Worm (Caenorhabditis elegans): ENCODE measurements around the gene ttr-36.

ce11 chrX:6462995-6463462 lies 47.7 kb upstream of the ttr-36 start, which contains the start of gene C15B12.2:
- TF ChIP-seq nfya-1 (tag; optimal IDR thresholded peaks at IDR 0.05) = no peak
- TF ChIP-seq ama-1 (optimal IDR thresholded peaks at IDR 0.05) = no peak
- no peak for TF ChIP-seq fkh-6 (tag; optimal IDR thresholded peaks at IDR 0.05)
- no peak for TF ChIP-seq ceh-34 (tag; optimal IDR thresholded peaks at IDR 0.05)
- TF ChIP-seq hlh-30 (tag; optimal IDR thresholded peaks at IDR 0.05; ENCODE audit: insufficient read depth) = no peak
- TF ChIP-seq sox-4 (tag; optimal IDR thresholded peaks at IDR 0.05) = no peak
- no peak for TF ChIP-seq ceh-22 (tag; optimal IDR thresholded peaks at IDR 0.05)
- TF ChIP-seq nhr-11 (tag; optimal IDR thresholded peaks at IDR 0.05) = no peak
- TF ChIP-seq elt-2 (tag; optimal IDR thresholded peaks at IDR 0.05) = no peak
- no peak for TF ChIP-seq pax-1 (tag; optimal IDR thresholded peaks at IDR 0.05)
- no peak for TF ChIP-seq zip-5 (tag; optimal IDR thresholded peaks at IDR 0.05)
